Worm (Caenorhabditis elegans) whole organism, L1 larva: ENCODE data around the gene mrpl-35.

Experiments
- alr-1 ChIP-seq: fragments of 200-800 bp; sonication (Bioruptor generic); optimal IDR thresholded peaks from 2 replicates; lab custom pipeline; 2018; ENCODE audit warnings: borderline replicate concordance, mild to moderate bottlenecking, missing genetic modification characterization, missing compliant biosample characterization
- aly-2 ChIP-seq: fragments of 150-350 bp; optimal IDR thresholded peaks from 2 replicates; lab custom pipeline; 2014; ENCODE audit warnings: missing biosample characterization, missing genetic modification characterization
- jun-1 ChIP-seq: fragments of 150-350 bp; optimal IDR thresholded peaks from 2 replicates; lab custom pipeline; 2014; ENCODE audit warnings: missing biosample characterization, missing genetic modification reagents, missing genetic modification characterization
- lin-13 ChIP-seq: fragments of 150-350 bp; optimal IDR thresholded peaks from 2 replicates; lab custom pipeline; 2014; ENCODE audit warnings: missing biosample characterization, missing genetic modification reagents, missing genetic modification characterization
- lin-15B ChIP-seq: fragments of 150-350 bp; sonication (generic microtip); optimal IDR thresholded peaks from 3 replicates; lab custom pipeline; 2014; ENCODE audit warnings: missing biosample characterization, missing genetic modification characterization
- lin-39 ChIP-seq: fragments of 150-350 bp; optimal IDR thresholded peaks from 2 replicates; lab custom pipeline; 2014; ENCODE audit warnings: missing biosample characterization, missing genetic modification reagents, missing genetic modification characterization
- lsy-2 ChIP-seq, 2 experiments: fragments of 150-350 bp; optimal IDR thresholded peaks; 2 replicates each; lab custom pipeline; 2014; ENCODE audit warnings: missing biosample characterization in 2 of 2, missing genetic modification characterization in 2 of 2
- mep-1 ChIP-seq: fragments of 150-350 bp; optimal IDR thresholded peaks from 2 replicates; lab custom pipeline; 2014; ENCODE audit warnings: missing biosample characterization, missing genetic modification characterization
- nhr-47 ChIP-seq: sonication (generic microtip); optimal IDR thresholded peaks from 2 replicates; lab custom pipeline; 2016; ENCODE audit warnings: mild to moderate bottlenecking, missing genetic modification characterization, moderate library complexity, missing compliant biosample characterization
- nhr-76 ChIP-seq: sonication (generic microtip); optimal IDR thresholded peaks from 2 replicates; lab custom pipeline; 2017; ENCODE audit warnings: missing biosample characterization, missing genetic modification characterization
- unc-98 ChIP-seq: fragments of 200-800 bp; sonication (Bioruptor generic); IDR thresholded peaks from 2 replicates; pipeline ENCODE4 v1.3.6; 2022; ENCODE audit warnings: missing genetic modification characterization, missing compliant biosample characterization

DNA sequence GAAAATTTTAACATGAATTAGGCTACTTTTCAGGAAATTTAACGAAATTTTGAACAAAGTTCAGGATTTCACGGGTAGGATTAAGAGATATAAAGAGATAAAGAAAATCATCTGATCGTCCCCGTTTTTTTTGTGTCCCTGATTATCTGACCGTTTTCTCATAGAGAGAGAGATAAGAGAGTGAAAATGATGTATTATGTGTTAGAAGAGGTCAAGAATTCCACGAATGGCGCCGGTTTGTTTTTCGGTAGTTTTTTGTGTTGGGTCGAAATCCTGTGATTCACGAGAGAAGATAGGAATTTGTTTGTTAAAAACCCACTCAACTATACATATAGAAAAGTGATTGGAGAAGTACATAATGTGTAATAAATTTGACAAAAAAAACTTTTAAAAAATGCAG is 22.9 kb upstream of the mrpl-35 start:
- TF ChIP-seq nhr-47 (tag; lab: Kevin White, UChicago) (no peak), nhr-76 (tag; lab: Kevin White, UChicago) (no peak), mep-1 (tag; lab: Kevin White, UChicago) (no peak), lsy-2 (tag; optimal IDR thresholded peaks at IDR 0.05; lab: Kevin White, UChicago) (no peak), lin-39 (tag; lab: Kevin White, UChicago) (no peak), aly-2 (tag; lab: Kevin White, UChicago) (no peak), alr-1 (tag; lab: Kevin White, UChicago) (no peak), jun-1 (tag; lab: Kevin White, UChicago) (no peak), unc-98 (GFP tag; lab: Robert Waterston, UW) (no peak), lin-15B (tag; lab: Kevin White, UChicago) (no peak), lin-13 (GFP tag; lab: Kevin White, UChicago) (no peak)
